Fruit fly (Drosophila melanogaster) whole organism, prepupa: Measurements from ENCODE around the gene CG13806.

Experiments
- Blimp-1 ChIP-seq: fragments of 200-800 bp; sonication (Bioruptor generic); optimal IDR thresholded peaks from 3 replicates; lab custom pipeline; 2017; ENCODE audit warnings: missing biosample characterization, missing genetic modification characterization, mild to moderate bottlenecking, moderate library complexity, missing genetic modification reagents
- CG10631 ChIP-seq: fragments of 200-800 bp; sonication (Bioruptor generic); optimal IDR thresholded peaks from 2 replicates; lab custom pipeline; 2016; ENCODE audit warnings: missing biosample characterization, missing genetic modification characterization
- CG11294 ChIP-seq: fragments of 200-800 bp; sonication (Bioruptor generic); IDR thresholded peaks from 2 replicates; pipeline ENCODE4 v1.3.6; 2022; ENCODE audit warnings: missing biosample characterization, missing genetic modification characterization
- CG11902 ChIP-seq: fragments of 200-800 bp; sonication (Bioruptor generic); optimal IDR thresholded peaks from 3 replicates; lab custom pipeline; 2016; ENCODE audit warnings: missing biosample characterization, missing genetic modification characterization
- CG15336 ChIP-seq: fragments of 200-800 bp; sonication (Bioruptor generic); IDR thresholded peaks from 2 replicates; pipeline ENCODE4 v1.3.6; 2022; ENCODE audit warnings: missing biosample characterization, missing genetic modification characterization
- CG16779 ChIP-seq: fragments of 200-800 bp; sonication (Bioruptor generic); optimal IDR thresholded peaks from 3 replicates; lab custom pipeline; 2017; ENCODE audit warnings: missing biosample characterization, mild to moderate bottlenecking, missing genetic modification characterization
- CG3032 ChIP-seq: fragments of 200-800 bp; optimal IDR thresholded peaks from 2 replicates; lab custom pipeline; 2019; ENCODE audit warnings: missing biosample characterization, mild to moderate bottlenecking, missing genetic modification characterization, moderate library complexity
- CG3919 ChIP-seq: fragments of 200-800 bp; sonication (Bioruptor generic); optimal IDR thresholded peaks from 3 replicates; lab custom pipeline; 2016; ENCODE audit warnings: missing biosample characterization, missing genetic modification characterization
- CG6163 ChIP-seq: fragments of 200-800 bp; sonication (Bioruptor generic); IDR thresholded peaks from 3 replicates; pipeline ENCODE4 v1.3.6; 2022; ENCODE audit warnings: missing biosample characterization, missing genetic modification characterization
- CG6276 ChIP-seq: fragments of 200-800 bp; sonication (Bioruptor generic); optimal IDR thresholded peaks from 2 replicates; lab custom pipeline; 2017; ENCODE audit warnings: missing biosample characterization, mild to moderate bottlenecking, missing genetic modification characterization
- CG6792 ChIP-seq: fragments of 200-800 bp; sonication (Bioruptor generic); optimal IDR thresholded peaks from 3 replicates; lab custom pipeline; 2016; ENCODE audit warnings: missing biosample characterization, missing genetic modification characterization
- CG6808 ChIP-seq: fragments of 200-800 bp; sonication (Bioruptor generic); optimal IDR thresholded peaks from 3 replicates; lab custom pipeline; 2017; ENCODE audit warnings: missing biosample characterization, missing genetic modification characterization, mild to moderate bottlenecking, moderate library complexity, missing genetic modification reagents
- CG6854 ChIP-seq: fragments of 200-800 bp; sonication (Bioruptor generic); optimal IDR thresholded peaks from 2 replicates; lab custom pipeline; 2017; ENCODE audit warnings: missing biosample characterization, mild to moderate bottlenecking, missing genetic modification characterization
- CG8119 ChIP-seq: fragments of 200-800 bp; sonication (Bioruptor generic); IDR thresholded peaks from 3 replicates; pipeline ENCODE4 v1.3.6; 2022; ENCODE audit warnings: missing biosample characterization, missing genetic modification characterization
- CG9139 ChIP-seq: fragments of 200-800 bp; sonication (Bioruptor generic); optimal IDR thresholded peaks from 3 replicates; lab custom pipeline; 2017; ENCODE audit warnings: missing biosample characterization, mild to moderate bottlenecking, missing genetic modification characterization
- Eip75B ChIP-seq: fragments of 200-800 bp; sonication (Bioruptor generic); optimal IDR thresholded peaks from 3 replicates; lab custom pipeline; 2016; ENCODE audit warnings: missing biosample characterization, missing genetic modification characterization
- Eip93F ChIP-seq: fragments of 200-800 bp; sonication (Bioruptor generic); optimal IDR thresholded peaks from 2 replicates; lab custom pipeline; 2016; ENCODE audit warnings: missing biosample characterization, mild to moderate bottlenecking, missing genetic modification characterization
- Ets21C ChIP-seq: fragments of 200-800 bp; sonication (Bioruptor generic); optimal IDR thresholded peaks from 3 replicates; lab custom pipeline; 2016; ENCODE audit warnings: missing biosample characterization, missing genetic modification characterization
- Ets96B ChIP-seq: fragments of 200-800 bp; optimal IDR thresholded peaks from 2 replicates; lab custom pipeline; 2019; ENCODE audit warnings: missing biosample characterization, mild to moderate bottlenecking, missing genetic modification characterization, moderate library complexity
- Gug ChIP-seq: fragments of 200-800 bp; sonication (Bioruptor generic); IDR thresholded peaks from 2 replicates; pipeline ENCODE4 v1.3.6; 2022; ENCODE audit warnings: missing biosample characterization, missing genetic modification characterization
- Hr38 ChIP-seq: sonication (Bioruptor generic); optimal IDR thresholded peaks from 2 replicates; lab custom pipeline; 2016; ENCODE audit warnings: missing biosample characterization, missing genetic modification characterization
- Hr39 ChIP-seq: fragments of 200-800 bp; sonication (Bioruptor generic); optimal IDR thresholded peaks from 2 replicates; lab custom pipeline; 2016; ENCODE audit warnings: missing biosample characterization, missing genetic modification characterization
- Hr4 ChIP-seq: fragments of 200-800 bp; sonication (Bioruptor generic); optimal IDR thresholded peaks from 3 replicates; lab custom pipeline; 2016; ENCODE audit warnings: missing biosample characterization, missing genetic modification characterization
- Lpt ChIP-seq: fragments of 200-800 bp; sonication (Bioruptor generic); optimal IDR thresholded peaks from 3 replicates; lab custom pipeline; 2016; ENCODE audit warnings: missing biosample characterization, missing genetic modification characterization
- Smox ChIP-seq: fragments of 200-800 bp; sonication (Bioruptor generic); optimal IDR thresholded peaks from 3 replicates; lab custom pipeline; 2016; ENCODE audit warnings: missing biosample characterization, missing genetic modification characterization
- Sox102F ChIP-seq: fragments of 200-800 bp; sonication (Bioruptor generic); optimal IDR thresholded peaks from 2 replicates; lab custom pipeline; 2016; ENCODE audit warnings: missing biosample characterization, mild to moderate bottlenecking, missing genetic modification characterization
- Sox14 ChIP-seq: fragments of 200-800 bp; sonication (Bioruptor generic); optimal IDR thresholded peaks from 3 replicates; lab custom pipeline; 2016; ENCODE audit warnings: missing biosample characterization, missing genetic modification characterization
- Sox15 ChIP-seq: fragments of 200-800 bp; sonication (Bioruptor generic); optimal IDR thresholded peaks from 3 replicates; lab custom pipeline; 2016; ENCODE audit warnings: missing biosample characterization, missing genetic modification characterization
- eg ChIP-seq: fragments of 200-800 bp; sonication (Bioruptor generic); IDR thresholded peaks from 3 replicates; pipeline ENCODE4 v1.3.6; 2022; ENCODE audit warnings: missing biosample characterization, missing genetic modification characterization
- esn ChIP-seq: fragments of 200-800 bp; sonication (Bioruptor generic); optimal IDR thresholded peaks from 2 replicates; lab custom pipeline; 2016; ENCODE audit warnings: missing biosample characterization, mild to moderate bottlenecking, missing genetic modification characterization, moderate library complexity
- fd59A ChIP-seq: fragments of 200-800 bp; sonication (Bioruptor generic); optimal IDR thresholded peaks from 2 replicates; lab custom pipeline; 2017; ENCODE audit warnings: missing biosample characterization, mild to moderate bottlenecking, missing genetic modification characterization, missing genetic modification reagents
- fd85E ChIP-seq: fragments of 200-800 bp; sonication (Bioruptor generic); optimal IDR thresholded peaks from 3 replicates; lab custom pipeline; 2016; ENCODE audit warnings: missing biosample characterization, missing genetic modification characterization
- net ChIP-seq: fragments of 200-800 bp; sonication (Bioruptor generic); optimal IDR thresholded peaks from 3 replicates; lab custom pipeline; 2016; ENCODE audit warnings: missing biosample characterization, missing genetic modification characterization
- pdm3 ChIP-seq: fragments of 200-800 bp; sonication (Bioruptor generic); optimal IDR thresholded peaks from 3 replicates; lab custom pipeline; 2016; ENCODE audit warnings: missing biosample characterization, missing genetic modification characterization
- salr ChIP-seq, 2 experiments: fragments of 200-800 bp; sonication (Bioruptor generic); optimal IDR thresholded peaks; 3 replicates each; lab custom pipeline; 2016 to 2018; ENCODE audit warnings: missing biosample characterization in 2 of 2, missing genetic modification characterization in 2 of 2, mild to moderate bottlenecking in 1 of 2
- ss ChIP-seq, 2 experiments: fragments of 200-800 bp; sonication (Bioruptor generic); optimal IDR thresholded peaks; 2 replicates in 1 of 2; 3 replicates in 1 of 2; lab custom pipeline; 2017 to 2018; ENCODE audit warnings: mild to moderate bottlenecking in 2 of 2, missing biosample characterization in 2 of 2, missing genetic modification characterization in 2 of 2, moderate library complexity in 1 of 2
- vri ChIP-seq: fragments of 200-800 bp; sonication (Bioruptor generic); optimal IDR thresholded peaks from 3 replicates; lab custom pipeline; 2016; ENCODE audit warnings: missing biosample characterization, mild to moderate bottlenecking, missing genetic modification characterization

The CG13806 gene

dm6 chr3L:2262515-2262944 lies 3.7 kb upstream of the CG13806 start, which contains the start of the genes oxt and CG13807 (continued):
- TF ChIP-seq CG3919 (GFP tag; lab: Kevin White, UChicago) (peak; percentile 87), eg (GFP tag; lab: Robert Waterston, UW) (peak; percentile 90), Ets96B (tag; lab: Kevin White, UChicago) (peak; percentile 78), Ets21C (GFP tag; lab: Kevin White, UChicago) (peak; percentile 78), Sox102F (GFP tag; lab: Kevin White, UChicago) (peak; percentile 83), CG11294 (GFP tag; lab: Robert Waterston, UW) (peak; percentile 84), Eip75B (GFP tag; lab: Kevin White, UChicago) (peak; percentile 75), CG6792 (peak; percentile 84), CG6276 (GFP tag; lab: Kevin White, UChicago) (no peak), CG15336 (GFP tag; lab: Robert Waterston, UW) (peak; percentile 81), Hr38 (GFP tag; lab: Kevin White, UChicago) (no peak), fd85E (GFP tag; lab: Kevin White, UChicago) (no peak), Hr39 (GFP tag; lab: Kevin White, UChicago) (peak; percentile 80), CG6854 (GFP tag; lab: Kevin White, UChicago) (peak; percentile 7), vri (GFP tag; lab: Kevin White, UChicago) (no peak), CG16779 (tag; lab: Kevin White, UChicago) (peak; percentile 37), CG8119 (GFP tag; lab: Robert Waterston, UW) (peak; percentile 83), CG9139 (peak; percentile 34), CG6163 (GFP tag; lab: Robert Waterston, UW) (peak; percentile 94), CG11902 (GFP tag; lab: Kevin White, UChicago) (peak; percentile 77), Sox15 (GFP tag; lab: Kevin White, UChicago) (peak; percentile 85)

- no peak for TF ChIP-seq Sox14 (GFP tag; lab: Kevin White, UChicago)
- no peak for TF ChIP-seq Blimp-1
- TF ChIP-seq ss (GFP tag; optimal IDR thresholded peaks at IDR 0.05; lab: Kevin White, UChicago), result no peak
- no peak for TF ChIP-seq Sox15 (GFP tag; lab: Kevin White, UChicago)
- TF ChIP-seq esn (GFP tag; lab: Kevin White, UChicago), result no peak
- TF ChIP-seq CG11294 (GFP tag; lab: Robert Waterston, UW), result no peak
- no peak for TF ChIP-seq fd59A (GFP tag; lab: Kevin White, UChicago)
- TF ChIP-seq, all 60 proteins: peak for 0
These were observed 1.4 kb downstream of the CG13806 start, which contains the start of gene obst-I for dm6 chr3L:2267558-2267957. TSS of gene obst-I (plus strand) at chr3L:2267858.

dm6 chr3L:2268525-2268924 lies 2.3 kb downstream of the CG13806 start, which contains the start of gene CG32302:
TSS of gene CG32302 (plus strand) at chr3L:2268825.
- TF ChIP-seq salr (GFP tag; optimal IDR thresholded peaks at IDR 0.05; lab: Kevin White, UChicago), result no peak
- TF ChIP-seq vri (GFP tag; lab: Kevin White, UChicago), result no peak
- TF ChIP-seq CG6808 (GFP tag; lab: Kevin White, UChicago), result no peak
- TF ChIP-seq Smox (GFP tag; lab: Kevin White, UChicago), result no peak

- TF ChIP-seq Gug (GFP tag; lab: Robert Waterston, UW) (no peak), CG6163 (GFP tag; lab: Robert Waterston, UW) (no peak), CG10631 (GFP tag; lab: Kevin White, UChicago) (no peak), CG3032 (no peak), Eip93F (GFP tag; lab: Kevin White, UChicago) (no peak), Lpt (GFP tag; lab: Kevin White, UChicago) (no peak), net (GFP tag; lab: Kevin White, UChicago) (no peak), CG16779 (tag; lab: Kevin White, UChicago) (no peak), Sox14 (GFP tag; lab: Kevin White, UChicago) (no peak), Hr4 (GFP tag; lab: Kevin White, UChicago) (no peak), CG11294 (GFP tag; lab: Robert Waterston, UW) (no peak), pdm3 (GFP tag; lab: Kevin White, UChicago) (no peak)
These were observed 6.5 kb downstream of the CG13806 start, which contains the start of gene yellow-g for dm6 chr3L:2272669-2273068. TSS of gene yellow-g (minus strand) at chr3L:2272769.
